Worm (Caenorhabditis elegans): Measurements from ENCODE around the gene C30G12.2.
A peak's percentile ranks its signal among the peaks of the same experiment; 100 is the strongest.

Gene C30G12.2

DNA sequence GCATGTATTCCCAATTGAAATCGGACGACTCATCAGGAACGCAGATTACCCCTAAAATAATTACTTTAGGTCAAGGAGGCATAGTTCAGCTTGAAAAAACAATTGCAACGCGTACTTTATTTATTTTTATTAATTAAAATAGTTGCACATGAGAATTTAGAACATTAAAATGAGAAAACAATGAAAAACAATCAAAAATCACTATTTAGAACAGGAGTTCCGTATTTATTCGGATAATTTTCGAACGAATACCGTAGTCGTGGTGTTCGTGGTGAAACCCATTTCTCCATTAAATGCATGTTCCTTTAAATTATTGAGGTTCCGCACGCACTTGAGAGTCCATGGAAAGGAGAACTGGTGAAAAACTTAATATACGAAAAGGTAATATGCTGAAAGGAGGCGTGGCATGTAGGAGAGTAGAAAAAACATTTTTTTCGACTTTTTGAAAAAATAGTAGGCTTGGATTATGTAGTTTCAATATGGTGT is 8.0 kb downstream of the C30G12.2 start, which contains the start of gene puf-8:
TSS of gene puf-8 (minus strand) at position 51 of the 486 bp plus-strand sequence.
- TF ChIP-seq daf-12 (tag; optimal IDR thresholded peaks at IDR 0.05) (no peak), unc-62 (GFP tag; optimal IDR thresholded peaks at IDR 0.05) (no peak), nhr-28 (tag; optimal IDR thresholded peaks at IDR 0.05) (no peak), nhr-23 (tag; optimal IDR thresholded peaks at IDR 0.05) (no peak), ceh-16 (tag; optimal IDR thresholded peaks at IDR 0.05) (no peak), lin-15B (tag; optimal IDR thresholded peaks at IDR 0.05) (no peak)

ce11 chrII:7299042-7299441 is 8.8 kb downstream of the C30G12.2 start, which contains the start of gene C30G12.1:
Gene C30G12.1 (plus strand): TSS chrII:7299342.
- no peak for TF ChIP-seq fkh-10 (GFP tag; optimal IDR thresholded peaks at IDR 0.05)
- no peak for TF ChIP-seq ama-1 (optimal IDR thresholded peaks at IDR 0.05)
- no peak for TF ChIP-seq egl-27 (tag; optimal IDR thresholded peaks at IDR 0.05)
- TF ChIP-seq mml-1 (tag; optimal IDR thresholded peaks at IDR 0.05): no peak
- TF ChIP-seq tbx-2 (tag; optimal IDR thresholded peaks at IDR 0.05): no peak
- no peak for TF ChIP-seq pha-4 (tag; optimal IDR thresholded peaks at IDR 0.05)
- TF ChIP-seq skn-1 (tag; optimal IDR thresholded peaks at IDR 0.05): no peak
- TF ChIP-seq ceh-16 (tag; optimal IDR thresholded peaks at IDR 0.05): no peak
- no peak for TF ChIP-seq ztf-11 (tag; optimal IDR thresholded peaks at IDR 0.05)
- no peak for TF ChIP-seq lin-39 (tag; optimal IDR thresholded peaks at IDR 0.05)
- TF ChIP-seq R02D3.7 (tag; optimal IDR thresholded peaks at IDR 0.05): no peak
- no peak for TF ChIP-seq daf-12 (tag; optimal IDR thresholded peaks at IDR 0.05)
- no peak for TF ChIP-seq mdl-1 (tag; optimal IDR thresholded peaks at IDR 0.05)
- TF ChIP-seq nhr-12 (tag; optimal IDR thresholded peaks at IDR 0.05): no peak
- no peak for TF ChIP-seq fos-1 (tag; optimal IDR thresholded peaks at IDR 0.05)
- TF ChIP-seq zag-1 (tag; optimal IDR thresholded peaks at IDR 0.05): no peak
- TF ChIP-seq lin-15B (tag; optimal IDR thresholded peaks at IDR 0.05): no peak
- no peak for TF ChIP-seq snpc-4 (tag; optimal IDR thresholded peaks at IDR 0.05)

ce11 chrII:7301670-7302151 is 11.5 kb downstream of the C30G12.2 start, which contains the start of gene cul-4:
Gene cul-4 (plus strand): TSS chrII:7302101.
- TF ChIP-seq nhr-23 (tag; optimal IDR thresholded peaks at IDR 0.05): no peak
- no peak for TF ChIP-seq ceh-28 (tag; optimal IDR thresholded peaks at IDR 0.05)
- no peak for TF ChIP-seq elt-1 (tag; optimal IDR thresholded peaks at IDR 0.05)
- TF ChIP-seq nhr-28 (tag; optimal IDR thresholded peaks at IDR 0.05): no peak
- no peak for TF ChIP-seq nhr-76 (tag; optimal IDR thresholded peaks at IDR 0.05)
- TF ChIP-seq mml-1 (tag; optimal IDR thresholded peaks at IDR 0.05): no peak
- no peak for TF ChIP-seq elt-3 (tag; optimal IDR thresholded peaks at IDR 0.05)
- no peak for TF ChIP-seq egl-5 (tag; optimal IDR thresholded peaks at IDR 0.05)
- TF ChIP-seq lsy-12 (tag; optimal IDR thresholded peaks at IDR 0.05): peak; percentile 25
- peak; percentile 47 for TF ChIP-seq elt-2 (tag; optimal IDR thresholded peaks at IDR 0.05)
- no peak for TF ChIP-seq mdl-1 (tag; optimal IDR thresholded peaks at IDR 0.05)
- no peak for TF ChIP-seq nhr-11 (tag; optimal IDR thresholded peaks at IDR 0.05)
- TF ChIP-seq fos-1 (tag; optimal IDR thresholded peaks at IDR 0.05): no peak
- no peak for TF ChIP-seq ceh-16 (tag; optimal IDR thresholded peaks at IDR 0.05)
- TF ChIP-seq lin-39 (tag; optimal IDR thresholded peaks at IDR 0.05): no peak
- no peak for TF ChIP-seq ztf-11 (tag; optimal IDR thresholded peaks at IDR 0.05)
- TF ChIP-seq ceh-9 (tag; optimal IDR thresholded peaks at IDR 0.05): no peak
- no peak for TF ChIP-seq hmg-11 (tag; optimal IDR thresholded peaks at IDR 0.05)
- TF ChIP-seq ceh-82 (tag; optimal IDR thresholded peaks at IDR 0.05): peak; percentile 29
- TF ChIP-seq eor-1 (tag; optimal IDR thresholded peaks at IDR 0.05): no peak
- no peak for TF ChIP-seq nhr-77 (tag; optimal IDR thresholded peaks at IDR 0.05)
- no peak for TF ChIP-seq daf-12 (tag; optimal IDR thresholded peaks at IDR 0.05)
- TF ChIP-seq aly-2 (tag; optimal IDR thresholded peaks at IDR 0.05): no peak
- TF ChIP-seq nhr-237 (tag; optimal IDR thresholded peaks at IDR 0.05): no peak
- TF ChIP-seq lin-15B (tag; optimal IDR thresholded peaks at IDR 0.05): peak; percentile 47
- no peak for TF ChIP-seq ztf-4 (tag; optimal IDR thresholded peaks at IDR 0.05)
- peak; percentile 75 for TF ChIP-seq nhr-43 (tag; optimal IDR thresholded peaks at IDR 0.05; ENCODE audit: poor library complexity, severe bottlenecking)
- no peak for TF ChIP-seq ama-1 (optimal IDR thresholded peaks at IDR 0.05)
- TF ChIP-seq pqm-1 (tag; optimal IDR thresholded peaks at IDR 0.05): no peak
- no peak for TF ChIP-seq zag-1 (tag; optimal IDR thresholded peaks at IDR 0.05)
- TF ChIP-seq nhr-25 (tag; optimal IDR thresholded peaks at IDR 0.05): peak; percentile 69
- peak; percentile 31 for TF ChIP-seq jun-1 (tag; optimal IDR thresholded peaks at IDR 0.05)
- no peak for TF ChIP-seq fkh-10 (GFP tag; optimal IDR thresholded peaks at IDR 0.05)
- no peak for TF ChIP-seq skn-1 (tag; optimal IDR thresholded peaks at IDR 0.05)
- peak; percentile 83 for TF ChIP-seq snpc-4 (tag; optimal IDR thresholded peaks at IDR 0.05)
- no peak for TF ChIP-seq unc-39 (tag; optimal IDR thresholded peaks at IDR 0.05)
- no peak for TF ChIP-seq ZK546.5 (tag; optimal IDR thresholded peaks at IDR 0.05)
- TF ChIP-seq unc-62 (GFP tag; optimal IDR thresholded peaks at IDR 0.05): no peak
- no peak for TF ChIP-seq sea-2 (GFP tag; optimal IDR thresholded peaks at IDR 0.05)
- no peak for TF ChIP-seq nfya-1 (tag; optimal IDR thresholded peaks at IDR 0.05; ENCODE audit: insufficient read depth)
- TF ChIP-seq pha-4 (tag; optimal IDR thresholded peaks at IDR 0.05): no peak
- TF ChIP-seq R02D3.7 (tag; optimal IDR thresholded peaks at IDR 0.05): peak; percentile 53
- no peak for TF ChIP-seq fkh-2 (tag; optimal IDR thresholded peaks at IDR 0.05)
